Fruit fly (Drosophila melanogaster) whole organism, embryonic: ENCODE measurements around the gene Mtch.

ENCODE experiments used
- Adf1 ChIP-seq: fragments of 200-800 bp; sonication (Bioruptor generic); IDR thresholded peaks from 2 replicates; pipeline ENCODE4 v1.3.6; 2022; ENCODE audit warnings: missing biosample characterization, missing genetic modification characterization
- Asciz ChIP-seq: fragments of 200-800 bp; sonication (Bioruptor generic); optimal IDR thresholded peaks from 2 replicates; lab custom pipeline; 2017; ENCODE audit warnings: missing biosample characterization, mild to moderate bottlenecking, missing genetic modification characterization, missing genetic modification reagents
- Atf-2 ChIP-seq: fragments of 200-800 bp; sonication (Bioruptor generic); optimal IDR thresholded peaks from 2 replicates; lab custom pipeline; 2016; ENCODE audit warnings: missing biosample characterization, missing genetic modification characterization
- CG10274 ChIP-seq: fragments of 200-800 bp; sonication (Bioruptor generic); optimal IDR thresholded peaks from 3 replicates; lab custom pipeline; 2017; ENCODE audit warnings: missing biosample characterization, mild to moderate bottlenecking, missing genetic modification characterization
- CG11247 ChIP-seq: fragments of 200-800 bp; sonication (Bioruptor generic); IDR thresholded peaks from 2 replicates; pipeline ENCODE4 v1.3.6; 2022; ENCODE audit warnings: missing biosample characterization, missing genetic modification characterization
- CG13123 ChIP-seq: fragments of 200-800 bp; sonication (Bioruptor generic); optimal IDR thresholded peaks from 2 replicates; lab custom pipeline; 2016; ENCODE audit warnings: missing biosample characterization, missing genetic modification characterization
- CG13775 ChIP-seq: fragments of 200-800 bp; sonication (Bioruptor generic); optimal IDR thresholded peaks from 3 replicates; lab custom pipeline; 2017; ENCODE audit warnings: missing biosample characterization, mild to moderate bottlenecking, missing genetic modification characterization
- CG14667 ChIP-seq: fragments of 200-800 bp; sonication (Bioruptor generic); IDR thresholded peaks from 2 replicates; pipeline ENCODE4 v1.3.6; 2022; ENCODE audit warnings: missing biosample characterization, missing genetic modification characterization
- CG15073 ChIP-seq: fragments of 200-800 bp; sonication (Bioruptor generic); optimal IDR thresholded peaks from 2 replicates; lab custom pipeline; 2016; ENCODE audit warnings: missing biosample characterization, missing genetic modification characterization
- CG15514 ChIP-seq: fragments of 200-800 bp; sonication (Bioruptor generic); optimal IDR thresholded peaks from 3 replicates; lab custom pipeline; 2017; ENCODE audit warnings: missing biosample characterization, missing genetic modification characterization, mild to moderate bottlenecking, moderate library complexity, missing genetic modification reagents
- CG15601 ChIP-seq: fragments of 200-800 bp; sonication (Bioruptor generic); optimal IDR thresholded peaks from 3 replicates; lab custom pipeline; 2019; ENCODE audit warnings: missing biosample characterization, mild to moderate bottlenecking, missing genetic modification characterization, moderate library complexity
- CG15696 ChIP-seq: fragments of 200-800 bp; sonication (Bioruptor generic); optimal IDR thresholded peaks from 2 replicates; lab custom pipeline; 2019; ENCODE audit warnings: missing biosample characterization, mild to moderate bottlenecking, missing genetic modification characterization, moderate library complexity
- CG17186 ChIP-seq: fragments of 200-800 bp; sonication (Bioruptor generic); optimal IDR thresholded peaks from 3 replicates; lab custom pipeline; 2017; ENCODE audit warnings: missing biosample characterization, missing genetic modification reagents, missing genetic modification characterization
- CG17612 ChIP-seq: fragments of 200-800 bp; sonication (Bioruptor generic); IDR thresholded peaks from 2 replicates; pipeline ENCODE4 v1.3.6; 2022; ENCODE audit warnings: missing biosample characterization, missing genetic modification characterization
- CG18619 ChIP-seq: fragments of 200-800 bp; sonication (Bioruptor generic); optimal IDR thresholded peaks from 3 replicates; lab custom pipeline; 2017; ENCODE audit warnings: missing biosample characterization, mild to moderate bottlenecking, missing genetic modification characterization
- CG2116 ChIP-seq: fragments of 200-800 bp; sonication (Bioruptor generic); optimal IDR thresholded peaks from 3 replicates; lab custom pipeline; 2018; ENCODE audit warnings: missing biosample characterization, mild to moderate bottlenecking, missing genetic modification characterization
- CG2120 ChIP-seq: fragments of 200-800 bp; sonication (Bioruptor generic); optimal IDR thresholded peaks from 3 replicates; lab custom pipeline; 2016; ENCODE audit warnings: missing biosample characterization, missing genetic modification characterization
- CG2678 ChIP-seq: fragments of 200-800 bp; sonication (Bioruptor generic); optimal IDR thresholded peaks from 3 replicates; lab custom pipeline; 2019; ENCODE audit warnings: missing biosample characterization, mild to moderate bottlenecking, missing genetic modification characterization, moderate library complexity
- CG33557 ChIP-seq: fragments of 200-800 bp; sonication (Bioruptor generic); optimal IDR thresholded peaks from 2 replicates; lab custom pipeline; 2019; ENCODE audit warnings: missing biosample characterization, mild to moderate bottlenecking, missing genetic modification characterization, moderate library complexity
- CG3407 ChIP-seq: fragments of 200-800 bp; sonication (Bioruptor generic); optimal IDR thresholded peaks from 2 replicates; lab custom pipeline; 2018; ENCODE audit warnings: missing biosample characterization, mild to moderate bottlenecking, missing genetic modification characterization
- CG3995 ChIP-seq: fragments of 200-800 bp; sonication (Bioruptor generic); optimal IDR thresholded peaks from 3 replicates; lab custom pipeline; 2016; ENCODE audit warnings: missing biosample characterization, missing genetic modification characterization
- CG42726 ChIP-seq: fragments of 200-800 bp; sonication (Bioruptor generic); IDR thresholded peaks from 2 replicates; pipeline ENCODE4 v1.3.6; 2022; ENCODE audit warnings: missing biosample characterization, missing genetic modification characterization; ENCODE audit not compliant: partially characterized antibody
- CG4404 ChIP-seq: fragments of 200-800 bp; sonication (Bioruptor generic); IDR thresholded peaks from 2 replicates; pipeline ENCODE4 v1.3.6; 2022; ENCODE audit warnings: missing biosample characterization, missing genetic modification characterization
- CG4617 ChIP-seq: fragments of 200-800 bp; sonication (Bioruptor generic); optimal IDR thresholded peaks from 3 replicates; lab custom pipeline; 2016; ENCODE audit warnings: missing biosample characterization, missing genetic modification characterization, borderline replicate concordance
- CG6654 ChIP-seq: fragments of 200-800 bp; sonication (Bioruptor generic); optimal IDR thresholded peaks from 2 replicates; lab custom pipeline; 2017; ENCODE audit warnings: missing biosample characterization, mild to moderate bottlenecking, missing genetic modification characterization
- CG7271 ChIP-seq: fragments of 200-800 bp; sonication (Bioruptor generic); optimal IDR thresholded peaks from 2 replicates; lab custom pipeline; 2018; ENCODE audit warnings: missing biosample characterization, mild to moderate bottlenecking, missing genetic modification characterization, moderate library complexity
- CG8290 ChIP-seq, 3 experiments: fragments of 200-800 bp; sonication (Bioruptor generic); optimal IDR thresholded peaks; 2 replicates each; lab custom pipeline; 2016 to 2019; ENCODE audit warnings: missing biosample characterization in 3 of 3, missing genetic modification characterization in 3 of 3, mild to moderate bottlenecking in 2 of 3, moderate library complexity in 1 of 3
- CG9876 ChIP-seq: fragments of 200-800 bp; sonication (Bioruptor generic); optimal IDR thresholded peaks from 2 replicates; lab custom pipeline; 2016; ENCODE audit warnings: missing biosample characterization, missing genetic modification characterization
- Dfd ChIP-seq, 2 experiments: fragments of >200 bp; optimal IDR thresholded peaks; 2 replicates each; lab custom pipeline; 2017; ENCODE audit warnings: missing biosample characterization in 2 of 2, missing genetic modification characterization in 2 of 2
- Drgx ChIP-seq: fragments of 200-800 bp; sonication (Bioruptor generic); IDR thresholded peaks from 2 replicates; pipeline ENCODE4 v1.3.6; 2022; ENCODE audit warnings: missing biosample characterization, missing genetic modification characterization
- Gsc ChIP-seq: fragments of 200-800 bp; sonication (Bioruptor generic); IDR thresholded peaks from 2 replicates; pipeline ENCODE4 v1.3.6; 2022; ENCODE audit warnings: missing biosample characterization, missing genetic modification characterization
- H2.0 ChIP-seq: fragments of 200-800 bp; sonication (Bioruptor generic); IDR thresholded peaks from 2 replicates; pipeline ENCODE4 v1.3.6; 2022; ENCODE audit warnings: missing biosample characterization, missing genetic modification characterization
- HHEX ChIP-seq: fragments of 200-800 bp; sonication (Bioruptor generic); optimal IDR thresholded peaks from 3 replicates; lab custom pipeline; 2017; ENCODE audit warnings: missing biosample characterization, mild to moderate bottlenecking, missing genetic modification characterization, missing genetic modification reagents
- Hand ChIP-seq: fragments of 200-800 bp; sonication (Bioruptor generic); optimal IDR thresholded peaks from 2 replicates; lab custom pipeline; 2017; ENCODE audit warnings: mild to moderate bottlenecking, missing biosample characterization, missing genetic modification reagents, missing genetic modification characterization
- Lhr ChIP-seq: fragments of 200-800 bp; sonication (Bioruptor generic); optimal IDR thresholded peaks from 3 replicates; lab custom pipeline; 2017; ENCODE audit warnings: mild to moderate bottlenecking, missing biosample characterization, missing genetic modification reagents, missing genetic modification characterization
- MTF-1 ChIP-seq: fragments of 200-800 bp; sonication (Bioruptor generic); optimal IDR thresholded peaks from 2 replicates; lab custom pipeline; 2018; ENCODE audit warnings: missing biosample characterization, mild to moderate bottlenecking, missing genetic modification characterization, borderline replicate concordance
- Nf-YA ChIP-seq: fragments of 200-800 bp; sonication (Bioruptor generic); IDR thresholded peaks from 2 replicates; pipeline ENCODE4 v1.3.6; 2022; ENCODE audit warnings: missing biosample characterization, missing genetic modification characterization
- Xrp1 ChIP-seq: fragments of 200-800 bp; sonication (Bioruptor generic); IDR thresholded peaks from 2 replicates; pipeline ENCODE4 v1.3.6; 2022; ENCODE audit warnings: missing biosample characterization, missing genetic modification characterization
- ac ChIP-seq: fragments of 200-800 bp; sonication (Bioruptor generic); optimal IDR thresholded peaks from 3 replicates; lab custom pipeline; 2017; ENCODE audit warnings: missing biosample characterization, mild to moderate bottlenecking, missing genetic modification characterization
- ewg ChIP-seq: fragments of 200-800 bp; sonication (Bioruptor generic); optimal IDR thresholded peaks from 3 replicates; lab custom pipeline; 2017; ENCODE audit warnings: mild to moderate bottlenecking, missing biosample characterization, missing genetic modification reagents, missing genetic modification characterization
- fd102C ChIP-seq: fragments of 200-800 bp; sonication (Bioruptor generic); optimal IDR thresholded peaks from 2 replicates; lab custom pipeline; 2018; ENCODE audit warnings: missing biosample characterization, mild to moderate bottlenecking, missing genetic modification characterization, moderate library complexity
- fd96Cb ChIP-seq: fragments of 200-800 bp; sonication (Bioruptor generic); optimal IDR thresholded peaks from 2 replicates; lab custom pipeline; 2018; ENCODE audit warnings: missing biosample characterization, mild to moderate bottlenecking, missing genetic modification characterization, moderate library complexity
- knrl ChIP-seq: fragments of 200-800 bp; sonication (Bioruptor generic); IDR thresholded peaks from 3 replicates; pipeline ENCODE4 v1.3.6; 2022; ENCODE audit warnings: missing biosample characterization, missing genetic modification characterization; ENCODE audit not compliant: partially characterized antibody
- lbe ChIP-seq: fragments of 200-800 bp; sonication (Bioruptor generic); optimal IDR thresholded peaks from 2 replicates; lab custom pipeline; 2016; ENCODE audit warnings: missing biosample characterization, mild to moderate bottlenecking, missing genetic modification characterization
- nmo ChIP-seq: fragments of 200-800 bp; sonication (Bioruptor generic); optimal IDR thresholded peaks from 2 replicates; lab custom pipeline; 2018; ENCODE audit warnings: missing biosample characterization, mild to moderate bottlenecking, missing genetic modification characterization, moderate library complexity
- pita ChIP-seq: fragments of 200-800 bp; sonication (Bioruptor generic); optimal IDR thresholded peaks from 2 replicates; lab custom pipeline; 2017; ENCODE audit warnings: missing biosample characterization, mild to moderate bottlenecking, missing genetic modification characterization
- sens-2 ChIP-seq: fragments of 200-800 bp; sonication (Bioruptor generic); IDR thresholded peaks from 2 replicates; pipeline ENCODE4 v1.3.6; 2022; ENCODE audit warnings: missing biosample characterization, missing genetic modification characterization
- sqz ChIP-seq: fragments of 200-800 bp; sonication (Bioruptor generic); optimal IDR thresholded peaks from 3 replicates; lab custom pipeline; 2018; ENCODE audit warnings: missing biosample characterization, mild to moderate bottlenecking, missing genetic modification characterization
- vnd ChIP-seq: fragments of 200-800 bp; sonication (Bioruptor generic); IDR thresholded peaks from 3 replicates; pipeline ENCODE4 v1.3.6; 2022; ENCODE audit warnings: missing biosample characterization, missing genetic modification characterization; ENCODE audit not compliant: partially characterized antibody

Gene Mtch

DNA sequence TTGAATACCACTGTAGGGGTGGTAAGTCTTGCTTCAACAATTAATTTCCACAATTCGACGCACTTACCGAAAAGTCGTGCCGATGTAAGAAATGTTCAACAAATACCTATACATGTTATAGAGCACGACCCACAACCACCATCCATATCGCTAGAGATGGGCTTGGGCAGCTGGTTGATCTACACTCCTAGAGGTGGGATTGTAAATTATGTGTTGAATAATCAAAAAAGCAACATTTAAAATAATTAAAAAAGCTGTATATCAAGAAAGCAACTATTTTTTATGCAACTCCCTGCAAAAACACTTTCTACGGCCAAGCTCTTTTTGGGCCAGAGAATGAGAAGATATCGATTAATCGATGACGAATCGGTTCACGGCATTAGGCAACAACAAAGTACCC lies at the start of gene Mtch, which contains the start of the genes CG34140 and Mkp (continued):
- TF ChIP-seq Drgx (peak; percentile 36; the same call in 1 of the 2 replicates), vnd (GFP tag; lab: Robert Waterston, UW) (peak; percentile 94), CG2116 (GFP tag; lab: Kevin White, UChicago) (peak; percentile 94), fd96Cb (peak; percentile 69), CG7271 (peak; percentile 70), nmo (GFP tag; lab: Kevin White, UChicago) (peak; percentile 94), Lhr (no peak), MTF-1 (peak; percentile 26), ac (GFP tag; lab: Kevin White, UChicago) (no peak), CG42726 (0 out of 2 replicates have a peak, but pooled peaks have one; percentile 59), ewg (GFP tag; lab: Kevin White, UChicago) (peak; percentile 73), CG9876 (GFP tag; lab: Kevin White, UChicago) (peak; percentile 67), Adf1 (GFP tag; lab: Robert Waterston, UW) (peak; percentile 60), CG3407 (GFP tag; lab: Kevin White, UChicago) (no peak), CG15696 (peak; percentile 82), CG15514 (GFP tag; lab: Kevin White, UChicago) (peak; percentile 84), Xrp1 (GFP tag; lab: Robert Waterston, UW) (peak; percentile 90), H2.0 (peak; percentile 76), CG6654 (no peak), Asciz (GFP tag; lab: Kevin White, UChicago) (no peak), HHEX (GFP tag; lab: Kevin White, UChicago) (peak; percentile 56), CG10274 (GFP tag; lab: Kevin White, UChicago) (peak; percentile 28), CG15073 (peak; percentile 8), lbe (GFP tag; lab: Kevin White, UChicago) (peak; percentile 93), CG2120 (GFP tag; lab: Kevin White, UChicago) (peak; percentile 95), Dfd (GFP tag; optimal IDR thresholded peaks at IDR 0.05; lab: Kevin White, UChicago) (no peak), CG18619 (GFP tag; lab: Kevin White, UChicago) (peak; percentile 70), CG33557 (GFP tag; lab: Kevin White, UChicago) (peak; percentile 74), Nf-YA (GFP tag; lab: Robert Waterston, UW) (no peak), CG15601 (tag; lab: Kevin White, UChicago) (peak; percentile 79), CG13775 (peak; percentile 87), CG11247 (GFP tag; lab: Robert Waterston, UW) (peak; percentile 76), CG8290 (GFP tag; optimal IDR thresholded peaks at IDR 0.05; lab: Kevin White, UChicago) (peak; percentile 88), CG8290 (tag; optimal IDR thresholded peaks at IDR 0.05; lab: Kevin White, UChicago) (peak in 1 of 2 experiments; percentile 66), knrl (GFP tag; lab: Robert Waterston, UW) (peak; percentile 97), CG14667 (peak; percentile 70), fd102C (peak; percentile 27), sens-2 (0 out of 2 replicates have a peak, but pooled peaks have one; percentile 21), CG4404 (GFP tag; lab: Robert Waterston, UW) (peak; percentile 76), CG13123 (GFP tag; lab: Kevin White, UChicago) (peak; percentile 67), CG3995 (GFP tag; lab: Kevin White, UChicago) (peak; percentile 74), sqz (GFP tag; lab: Kevin White, UChicago) (no peak), CG4617 (peak; percentile 93), CG17612 (GFP tag; lab: Robert Waterston, UW) (no peak), CG17186 (GFP tag; lab: Kevin White, UChicago) (peak; percentile 77), Hand (GFP tag; lab: Kevin White, UChicago) (peak; percentile 58), CG2678 (tag; lab: Kevin White, UChicago) (no peak), Atf-2 (GFP tag; lab: Kevin White, UChicago) (peak; percentile 83), Gsc (no peak), pita (GFP tag; lab: Kevin White, UChicago) (no peak)
